Worm (Caenorhabditis elegans): ENCODE measurements around the gene fbxb-5.

- no peak for TF ChIP-seq npax-4 (tag; optimal IDR thresholded peaks at IDR 0.05)
- TF ChIP-seq C38D4.7 (GFP tag; optimal IDR thresholded peaks at IDR 0.05) = no peak
- TF ChIP-seq nhr-11 (tag; optimal IDR thresholded peaks at IDR 0.05) = no peak
- no peak for TF ChIP-seq unc-42 (tag; optimal IDR thresholded peaks at IDR 0.05)
- TF ChIP-seq ceh-22 (tag; optimal IDR thresholded peaks at IDR 0.05) = no peak
- no peak for TF ChIP-seq tbx-2 (tag; optimal IDR thresholded peaks at IDR 0.05)
- TF ChIP-seq F13H6.1 (tag; optimal IDR thresholded peaks at IDR 0.05) = no peak
- TF ChIP-seq hlh-6 (tag; optimal IDR thresholded peaks at IDR 0.05) = no peak
- TF ChIP-seq mec-3 (tag; optimal IDR thresholded peaks at IDR 0.05; ENCODE audit: borderline replicate concordance) = no peak
- TF ChIP-seq unc-86 (tag; optimal IDR thresholded peaks at IDR 0.05) = no peak
- no peak for TF ChIP-seq fkh-6 (tag; optimal IDR thresholded peaks at IDR 0.05)
- no peak for TF ChIP-seq ceh-34 (tag; optimal IDR thresholded peaks at IDR 0.05)
Observed at ce11 chrII:1742535-1742934, 20.2 kb upstream of the fbxb-5 start, which contains the start of gene F36H5.12.
